Worm (Caenorhabditis elegans): ENCODE measurements around the gene F42G2.2.

DNA sequence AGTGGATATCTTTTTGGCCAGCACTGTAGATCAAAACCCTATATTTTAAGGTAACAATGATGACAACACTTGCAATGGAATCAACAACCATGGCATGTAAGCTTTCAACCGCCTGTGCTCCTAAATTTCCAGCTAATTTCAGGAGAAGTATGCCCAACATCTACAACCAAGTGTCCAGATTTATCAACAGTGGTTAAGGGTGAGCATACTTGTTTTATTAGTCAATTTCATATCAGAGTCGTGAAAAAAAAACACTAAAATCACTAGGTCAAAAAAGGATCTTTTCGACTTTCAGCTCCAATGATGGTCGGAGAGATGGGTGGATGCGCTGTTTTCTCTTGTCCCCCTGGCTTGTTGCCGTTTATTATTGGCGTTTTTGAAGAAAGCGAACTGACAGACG is 18.0 kb upstream of the F42G2.2 start, which contains the start of gene F16G10.1:
- TF ChIP-seq B0019.2 (GFP tag; conservative IDR thresholded peaks at IDR 0.05) (no peak), F10E7.11 (tag; optimal IDR thresholded peaks at IDR 0.05) (no peak), zim-3 (tag; optimal IDR thresholded peaks at IDR 0.05) (no peak), sea-2 (GFP tag; IDR thresholded peaks at IDR 0.05) (no peak), hmg-20 (GFP tag; IDR thresholded peaks at IDR 0.05) (no peak), T26A5.8 (tag; optimal IDR thresholded peaks at IDR 0.05) (no peak), ztf-6 (GFP tag; IDR thresholded peaks at IDR 0.05) (no peak)
